Fruit fly (Drosophila melanogaster) whole organism, embryonic: ENCODE data around the gene fz.
A peak's percentile ranks its signal among the peaks of the same experiment; 100 is the strongest.

Source experiments
- CG10209 ChIP-seq: fragments of 200-800 bp; sonication (Bioruptor generic); optimal IDR thresholded peaks from 3 replicates; lab custom pipeline; 2017; ENCODE audit warnings: missing biosample characterization, mild to moderate bottlenecking, missing genetic modification characterization, missing genetic modification reagents
- CG10267 ChIP-seq: fragments of 200-800 bp; sonication (Bioruptor generic); optimal IDR thresholded peaks from 2 replicates; lab custom pipeline; 2018; ENCODE audit warnings: missing biosample characterization, mild to moderate bottlenecking, missing genetic modification characterization, moderate library complexity
- CG10979 ChIP-seq: fragments of 200-800 bp; sonication (Bioruptor generic); optimal IDR thresholded peaks from 2 replicates; lab custom pipeline; 2018; ENCODE audit warnings: missing biosample characterization, mild to moderate bottlenecking, missing genetic modification characterization, moderate library complexity
- CG11723 ChIP-seq: fragments of 200-800 bp; sonication (Bioruptor generic); optimal IDR thresholded peaks from 2 replicates; lab custom pipeline; 2017; ENCODE audit warnings: missing biosample characterization, mild to moderate bottlenecking, missing genetic modification characterization
- CG12155 ChIP-seq: fragments of 200-800 bp; sonication (Bioruptor generic); optimal IDR thresholded peaks from 3 replicates; lab custom pipeline; 2016; ENCODE audit warnings: missing biosample characterization, missing genetic modification characterization
- CG12299 ChIP-seq: fragments of 200-800 bp; sonication (Bioruptor generic); optimal IDR thresholded peaks from 2 replicates; lab custom pipeline; 2018; ENCODE audit warnings: missing biosample characterization, mild to moderate bottlenecking, missing genetic modification characterization
- CG13123 ChIP-seq: fragments of 200-800 bp; sonication (Bioruptor generic); optimal IDR thresholded peaks from 2 replicates; lab custom pipeline; 2016; ENCODE audit warnings: missing biosample characterization, missing genetic modification characterization
- CG13424 ChIP-seq: fragments of 200-800 bp; sonication (Bioruptor generic); optimal IDR thresholded peaks from 2 replicates; lab custom pipeline; 2019; ENCODE audit warnings: missing biosample characterization, mild to moderate bottlenecking, missing genetic modification characterization, moderate library complexity
- CG17361 ChIP-seq: fragments of 200-800 bp; sonication (Bioruptor generic); IDR thresholded peaks from 3 replicates; pipeline ENCODE4 v1.3.6; 2022; ENCODE audit warnings: missing biosample characterization, missing genetic modification characterization
- CG17568 ChIP-seq: fragments of 200-800 bp; sonication (Bioruptor generic); optimal IDR thresholded peaks from 2 replicates; lab custom pipeline; 2018; ENCODE audit warnings: missing biosample characterization, mild to moderate bottlenecking, missing genetic modification characterization, moderate library complexity
- CG2678 ChIP-seq: fragments of 200-800 bp; sonication (Bioruptor generic); optimal IDR thresholded peaks from 3 replicates; lab custom pipeline; 2019; ENCODE audit warnings: missing biosample characterization, mild to moderate bottlenecking, missing genetic modification characterization, moderate library complexity
- CG31224 ChIP-seq: fragments of 200-800 bp; sonication (Bioruptor generic); IDR thresholded peaks from 2 replicates; pipeline ENCODE4 v1.3.6; 2022; ENCODE audit warnings: missing biosample characterization, missing genetic modification characterization
- CG3838 ChIP-seq: fragments of 200-800 bp; sonication (Bioruptor generic); optimal IDR thresholded peaks from 3 replicates; lab custom pipeline; 2016; ENCODE audit warnings: missing biosample characterization, missing genetic modification characterization
- CG4424 ChIP-seq: fragments of 200-800 bp; sonication (Bioruptor generic); optimal IDR thresholded peaks from 3 replicates; lab custom pipeline; 2016; ENCODE audit warnings: missing biosample characterization, missing genetic modification characterization
- CG4854 ChIP-seq: fragments of 200-800 bp; sonication (Bioruptor generic); optimal IDR thresholded peaks from 2 replicates; lab custom pipeline; 2016; ENCODE audit warnings: missing biosample characterization, missing genetic modification characterization, inconsistent platforms
- CG6254 ChIP-seq: fragments of 200-800 bp; sonication (Bioruptor generic); optimal IDR thresholded peaks from 3 replicates; lab custom pipeline; 2017; ENCODE audit warnings: mild to moderate bottlenecking, missing biosample characterization, missing genetic modification reagents, missing genetic modification characterization
- CG7357 ChIP-seq: fragments of 200-800 bp; sonication (Bioruptor generic); IDR thresholded peaks from 3 replicates; pipeline ENCODE4 v1.3.6; 2022; ENCODE audit warnings: missing biosample characterization, missing genetic modification characterization
- CG7372 ChIP-seq: fragments of 200-800 bp; sonication (Bioruptor generic); IDR thresholded peaks from 2 replicates; pipeline ENCODE4 v1.3.6; 2022; ENCODE audit warnings: missing biosample characterization, missing genetic modification characterization
- Camta ChIP-seq: fragments of 200-800 bp; sonication (Bioruptor generic); optimal IDR thresholded peaks from 2 replicates; lab custom pipeline; 2016; ENCODE audit warnings: missing biosample characterization, missing genetic modification characterization
- H2.0 ChIP-seq: fragments of 200-800 bp; sonication (Bioruptor generic); IDR thresholded peaks from 2 replicates; pipeline ENCODE4 v1.3.6; 2022; ENCODE audit warnings: missing biosample characterization, missing genetic modification characterization
- Lpt ChIP-seq: fragments of >200 bp; optimal IDR thresholded peaks from 2 replicates; lab custom pipeline; 2018; ENCODE audit warnings: missing biosample characterization, missing genetic modification characterization
- NFAT ChIP-seq: fragments of 200-800 bp; sonication (Bioruptor generic); IDR thresholded peaks from 2 replicates; pipeline ENCODE4 v1.3.6; 2022; ENCODE audit warnings: missing biosample characterization, missing genetic modification characterization
- NK7.1 ChIP-seq: fragments of 200-800 bp; sonication (Bioruptor generic); optimal IDR thresholded peaks from 3 replicates; lab custom pipeline; 2016; ENCODE audit warnings: missing biosample characterization, missing genetic modification characterization
- Xrp1 ChIP-seq: fragments of 200-800 bp; sonication (Bioruptor generic); IDR thresholded peaks from 2 replicates; pipeline ENCODE4 v1.3.6; 2022; ENCODE audit warnings: missing biosample characterization, missing genetic modification characterization
- ab ChIP-seq: fragments of 200-800 bp; sonication (Bioruptor generic); optimal IDR thresholded peaks from 2 replicates; lab custom pipeline; 2016; ENCODE audit warnings: missing biosample characterization, missing genetic modification characterization
- ac ChIP-seq: fragments of 200-800 bp; sonication (Bioruptor generic); optimal IDR thresholded peaks from 3 replicates; lab custom pipeline; 2017; ENCODE audit warnings: missing biosample characterization, mild to moderate bottlenecking, missing genetic modification characterization
- ap ChIP-seq: fragments of 200-800 bp; sonication (Bioruptor generic); IDR thresholded peaks from 2 replicates; pipeline ENCODE4 v1.3.6; 2022; ENCODE audit warnings: missing biosample characterization, missing genetic modification characterization
- chinmo ChIP-seq: fragments of 200-800 bp; sonication (Bioruptor generic); IDR thresholded peaks from 4 replicates; pipeline ENCODE4 v1.3.6; 2022; ENCODE audit warnings: missing biosample characterization, missing genetic modification characterization; ENCODE audit not compliant: partially characterized antibody
- da ChIP-seq: fragments of 200-800 bp; sonication (Bioruptor generic); optimal IDR thresholded peaks from 2 replicates; lab custom pipeline; 2016; ENCODE audit warnings: missing biosample characterization, missing genetic modification characterization
- dan ChIP-seq: fragments of 200-800 bp; sonication (Bioruptor generic); IDR thresholded peaks from 2 replicates; pipeline ENCODE4 v1.3.6; 2022; ENCODE audit warnings: missing biosample characterization, missing genetic modification characterization
- danr ChIP-seq: fragments of 200-800 bp; sonication (Bioruptor generic); IDR thresholded peaks from 2 replicates; pipeline ENCODE4 v1.3.6; 2022; ENCODE audit warnings: missing biosample characterization, missing genetic modification characterization
- disco-r ChIP-seq: fragments of 200-800 bp; sonication (Bioruptor generic); optimal IDR thresholded peaks from 2 replicates; lab custom pipeline; 2016; ENCODE audit warnings: missing biosample characterization, missing genetic modification characterization
- dmrt11E ChIP-seq: fragments of 200-800 bp; sonication (Bioruptor generic); optimal IDR thresholded peaks from 3 replicates; lab custom pipeline; 2018; ENCODE audit warnings: missing biosample characterization, mild to moderate bottlenecking, missing genetic modification characterization, moderate library complexity
- fd102C ChIP-seq: fragments of 200-800 bp; sonication (Bioruptor generic); optimal IDR thresholded peaks from 2 replicates; lab custom pipeline; 2018; ENCODE audit warnings: missing biosample characterization, mild to moderate bottlenecking, missing genetic modification characterization, moderate library complexity
- grn ChIP-seq: fragments of 200-800 bp; sonication (Bioruptor generic); optimal IDR thresholded peaks from 3 replicates; lab custom pipeline; 2017; ENCODE audit warnings: missing biosample characterization, missing genetic modification characterization
- gt ChIP-seq: fragments of 200-800 bp; sonication (Bioruptor generic); IDR thresholded peaks from 2 replicates; pipeline ENCODE4 v1.3.6; 2022; ENCODE audit warnings: missing biosample characterization, missing genetic modification characterization
- hth ChIP-seq: fragments of >200 bp; optimal IDR thresholded peaks from 2 replicates; lab custom pipeline; 2017; ENCODE audit warnings: inconsistent platforms
- knrl ChIP-seq: fragments of 200-800 bp; sonication (Bioruptor generic); IDR thresholded peaks from 3 replicates; pipeline ENCODE4 v1.3.6; 2022; ENCODE audit warnings: missing biosample characterization, missing genetic modification characterization; ENCODE audit not compliant: partially characterized antibody
- lab ChIP-seq: fragments of 200-800 bp; sonication (Bioruptor generic); optimal IDR thresholded peaks from 3 replicates; lab custom pipeline; 2017; ENCODE audit warnings: missing biosample characterization, missing genetic modification characterization, mild to moderate bottlenecking, moderate library complexity, missing genetic modification reagents
- lbe ChIP-seq: fragments of 200-800 bp; sonication (Bioruptor generic); optimal IDR thresholded peaks from 2 replicates; lab custom pipeline; 2016; ENCODE audit warnings: missing biosample characterization, mild to moderate bottlenecking, missing genetic modification characterization
- luna ChIP-seq: fragments of 200-800 bp; sonication (Bioruptor generic); optimal IDR thresholded peaks from 2 replicates; lab custom pipeline; 2016; ENCODE audit warnings: missing biosample characterization, missing genetic modification characterization
- mld ChIP-seq: fragments of 200-800 bp; sonication (Bioruptor generic); IDR thresholded peaks from 3 replicates; pipeline ENCODE4 v1.3.6; 2022; ENCODE audit warnings: missing biosample characterization, missing genetic modification characterization; ENCODE audit not compliant: partially characterized antibody
- p53 ChIP-seq: fragments of 200-800 bp; sonication (Bioruptor generic); optimal IDR thresholded peaks from 2 replicates; lab custom pipeline; 2016; ENCODE audit warnings: missing biosample characterization, missing genetic modification characterization
- pfk ChIP-seq: fragments of 200-800 bp; sonication (Bioruptor generic); optimal IDR thresholded peaks from 2 replicates; lab custom pipeline; 2018; ENCODE audit warnings: missing biosample characterization, mild to moderate bottlenecking, missing genetic modification characterization, moderate library complexity
- seq ChIP-seq: fragments of 200-800 bp; sonication (Bioruptor generic); IDR thresholded peaks from 2 replicates; pipeline ENCODE4 v1.3.6; 2022; ENCODE audit warnings: missing biosample characterization, missing genetic modification characterization
- sr ChIP-seq: fragments of 200-800 bp; sonication (Bioruptor generic); IDR thresholded peaks from 3 replicates; pipeline ENCODE4 v1.3.6; 2022; ENCODE audit warnings: missing biosample characterization, missing genetic modification characterization
- ttk ChIP-seq: fragments of 200-800 bp; sonication (Bioruptor generic); IDR thresholded peaks from 2 replicates; pipeline ENCODE4 v2.1.2; 2022; ENCODE audit warnings: missing biosample characterization, missing genetic modification characterization
- usp ChIP-seq: fragments of >200 bp; optimal IDR thresholded peaks from 2 replicates; lab custom pipeline; 2017; ENCODE audit warnings: missing biosample characterization, missing genetic modification characterization
- wor ChIP-seq: fragments of 200-800 bp; sonication (Bioruptor generic); IDR thresholded peaks from 2 replicates; pipeline ENCODE4 v1.3.6; 2022; ENCODE audit warnings: missing biosample characterization, missing genetic modification characterization

The fz gene

dm6 chr3L:14274088-14275058, at the start of gene fz (continued):
- TF ChIP-seq CG3838 (GFP tag; lab: Kevin White, UChicago) (no peak), lab (peak; percentile 53), CG4854 (GFP tag; lab: Kevin White, UChicago) (no peak), CG17361 (GFP tag; lab: Robert Waterston, UW) (peak; percentile 12; the same call in 1 of the 3 replicates), dmrt11E (tag; lab: Kevin White, UChicago) (peak; percentile 48), danr (GFP tag; lab: Robert Waterston, UW) (no peak), ac (peak; percentile 52), CG10979 (tag; lab: Kevin White, UChicago) (no peak), CG7357 (GFP tag; lab: Robert Waterston, UW) (no peak), lbe (no peak), fd102C (GFP tag; lab: Kevin White, UChicago) (peak; percentile 40), CG11723 (GFP tag; lab: Kevin White, UChicago) (no peak), CG31224 (no peak), CG6254 (peak; percentile 54), CG4424 (GFP tag; lab: Kevin White, UChicago) (no peak), CG13424 (tag; lab: Kevin White, UChicago) (no peak), CG12299 (tag; lab: Kevin White, UChicago) (no peak), hth (lab: Kevin White, UChicago) (no peak), luna (GFP tag; lab: Kevin White, UChicago) (no peak), usp (GFP tag; lab: Kevin White, UChicago) (no peak), NK7.1 (GFP tag; lab: Kevin White, UChicago) (no peak), da (GFP tag; lab: Kevin White, UChicago) (no peak), NFAT (no peak; the same call in 1 of the 2 replicates), sr (no peak; the same call in 2 of the 3 replicates), pfk (GFP tag; lab: Kevin White, UChicago) (no peak), ap (GFP tag; lab: Robert Waterston, UW) (0 out of 2 replicates have a peak, but pooled peaks have one; percentile 8), CG10209 (GFP tag; lab: Kevin White, UChicago) (no peak), CG12155 (GFP tag; lab: Kevin White, UChicago) (no peak), CG7372 (GFP tag; lab: Robert Waterston, UW) (no peak), seq (GFP tag; lab: Robert Waterston, UW) (peak; percentile 53; the same call in 1 of the 2 replicates), chinmo (GFP tag; lab: Robert Waterston, UW) (peak; percentile 85; the same call in 2 of the 4 replicates), gt (GFP tag; lab: Robert Waterston, UW) (no peak), CG2678 (tag; lab: Kevin White, UChicago) (peak; percentile 59), wor (GFP tag; lab: Robert Waterston, UW) (no peak), H2.0 (no peak), dan (GFP tag; lab: Robert Waterston, UW) (no peak), CG17568 (GFP tag; lab: Kevin White, UChicago) (peak; percentile 48), Lpt (GFP tag; lab: Kevin White, UChicago) (no peak), ab (no peak), p53 (GFP tag; lab: Kevin White, UChicago) (no peak), knrl (GFP tag; lab: Robert Waterston, UW) (peak; percentile 42), mld (GFP tag; lab: Robert Waterston, UW) (peak; percentile 48; the same call in 1 of the 3 replicates), grn (GFP tag; lab: Kevin White, UChicago) (no peak), CG10267 (peak; percentile 9), ttk (GFP tag; lab: Robert Waterston, UW) (no peak), CG13123 (GFP tag; lab: Kevin White, UChicago) (no peak), Xrp1 (GFP tag; lab: Robert Waterston, UW) (peak; percentile 13; the same call in 1 of the 2 replicates), disco-r (no peak), Camta (no peak)
